Worm (Caenorhabditis elegans) whole organism, late embryonic: Measurements from ENCODE around the gene sgn-1.

ENCODE experiments used
- K09A11.1 ChIP-seq: sonication (generic microtip); optimal IDR thresholded peaks from 2 replicates; lab custom pipeline; 2017; ENCODE audit warnings: antibody characterized with exemption, mild to moderate bottlenecking, missing genetic modification characterization, missing compliant biosample characterization; ENCODE audit not compliant: insufficient read depth
- nfya-1 ChIP-seq: sonication (generic microtip); optimal IDR thresholded peaks from 2 replicates; lab custom pipeline; 2017; ENCODE audit warnings: missing genetic modification characterization, mild to moderate bottlenecking, missing compliant biosample characterization, antibody characterized with exemption, moderate library complexity
- tbx-2 ChIP-seq: sonication (generic microtip); optimal IDR thresholded peaks from 2 replicates; lab custom pipeline; 2016; ENCODE audit warnings: missing genetic modification characterization, missing compliant biosample characterization
- unc-55 ChIP-seq: sonication (generic microtip); optimal IDR thresholded peaks from 2 replicates; lab custom pipeline; 2017; ENCODE audit warnings: missing biosample characterization, missing genetic modification reagents, missing genetic modification characterization

DNA sequence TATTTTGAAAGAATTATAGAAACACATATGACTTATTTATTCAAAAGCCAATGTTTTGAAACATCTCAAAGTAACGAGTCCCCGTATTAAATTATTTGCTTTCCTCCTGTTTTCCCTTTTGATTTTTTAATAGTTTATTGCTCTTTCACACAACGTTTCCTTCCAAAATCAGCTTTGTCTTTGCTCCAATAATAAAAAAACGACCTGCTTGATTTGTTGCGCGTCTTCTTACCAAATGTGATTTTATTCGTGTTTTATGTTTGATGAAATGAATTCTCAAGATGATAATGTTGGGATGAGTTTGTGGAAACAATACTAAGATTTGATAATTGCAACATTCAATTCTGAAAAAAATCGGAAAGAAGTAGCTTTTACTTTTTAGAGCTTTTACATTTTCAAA lies 28.9 kb upstream of the sgn-1 start:
- no peak for TF ChIP-seq nfya-1
- no peak for TF ChIP-seq unc-55
- no peak for TF ChIP-seq tbx-2 (tag; lab: Kevin White, UChicago)
- TF ChIP-seq K09A11.1 (tag; lab: Kevin White, UChicago): no peak
